Fruit fly (Drosophila melanogaster) whole organism, pupa: ENCODE results near the gene dysf.

Experiments
- CG10348 ChIP-seq: fragments of 200-800 bp; sonication (Bioruptor generic); IDR thresholded peaks from 2 replicates; pipeline ENCODE4 v1.3.6; 2022; ENCODE audit warnings: missing biosample characterization, missing genetic modification characterization
- CG12605 ChIP-seq: fragments of 200-800 bp; sonication (Bioruptor generic); IDR thresholded peaks from 2 replicates; pipeline ENCODE4 v1.3.6; 2022; ENCODE audit warnings: missing biosample characterization, missing genetic modification characterization
- CG13204 ChIP-seq: fragments of 200-800 bp; sonication (Bioruptor generic); optimal IDR thresholded peaks from 2 replicates; lab custom pipeline; 2018; ENCODE audit warnings: missing biosample characterization, mild to moderate bottlenecking, missing genetic modification characterization, moderate library complexity
- CG14655 ChIP-seq: fragments of 200-800 bp; sonication (Bioruptor generic); optimal IDR thresholded peaks from 3 replicates; lab custom pipeline; 2017; ENCODE audit warnings: mild to moderate bottlenecking, missing biosample characterization, missing genetic modification reagents, missing genetic modification characterization
- CG15710 ChIP-seq: fragments of 200-800 bp; sonication (Bioruptor generic); optimal IDR thresholded peaks from 2 replicates; lab custom pipeline; 2018; ENCODE audit warnings: missing biosample characterization, mild to moderate bottlenecking, missing genetic modification characterization, moderate library complexity
- CG17806 ChIP-seq: fragments of 200-800 bp; sonication (Bioruptor generic); optimal IDR thresholded peaks from 2 replicates; lab custom pipeline; 2018; ENCODE audit warnings: missing biosample characterization, mild to moderate bottlenecking, missing genetic modification characterization, moderate library complexity
- CG32121 ChIP-seq: fragments of 200-800 bp; sonication (Bioruptor generic); IDR thresholded peaks from 2 replicates; pipeline ENCODE4 v1.3.6; 2022; ENCODE audit warnings: missing biosample characterization, missing genetic modification characterization
- CG34367 ChIP-seq: fragments of 200-800 bp; sonication (Bioruptor generic); optimal IDR thresholded peaks from 2 replicates; lab custom pipeline; 2018; ENCODE audit warnings: missing biosample characterization, mild to moderate bottlenecking, missing genetic modification characterization
- CG4496 ChIP-seq: fragments of 200-800 bp; sonication (Bioruptor generic); IDR thresholded peaks from 3 replicates; pipeline ENCODE4 v1.3.6; 2022; ENCODE audit warnings: missing biosample characterization, missing genetic modification characterization
- CG8159 ChIP-seq: fragments of 200-800 bp; sonication (Bioruptor generic); optimal IDR thresholded peaks from 3 replicates; lab custom pipeline; 2018; ENCODE audit warnings: missing biosample characterization, mild to moderate bottlenecking, missing genetic modification characterization, moderate library complexity
- CG8301 ChIP-seq: fragments of 200-800 bp; sonication (Bioruptor generic); optimal IDR thresholded peaks from 2 replicates; lab custom pipeline; 2018; ENCODE audit warnings: missing biosample characterization, mild to moderate bottlenecking, missing genetic modification characterization
- CG9948 ChIP-seq: fragments of 200-800 bp; sonication (Bioruptor generic); optimal IDR thresholded peaks from 2 replicates; lab custom pipeline; 2018; ENCODE audit warnings: missing biosample characterization, mild to moderate bottlenecking, missing genetic modification characterization, moderate library complexity
- D1 ChIP-seq: fragments of 200-800 bp; sonication (Bioruptor generic); optimal IDR thresholded peaks from 2 replicates; lab custom pipeline; 2018; ENCODE audit warnings: missing biosample characterization, mild to moderate bottlenecking, missing genetic modification characterization, moderate library complexity
- EcR ChIP-seq: fragments of 200-800 bp; sonication (Bioruptor generic); optimal IDR thresholded peaks from 3 replicates; lab custom pipeline; 2019; ENCODE audit warnings: missing biosample characterization, missing genetic modification characterization, mild to moderate bottlenecking, moderate library complexity, missing genetic modification reagents
- Ets98B ChIP-seq: fragments of 200-800 bp; sonication (Bioruptor generic); IDR thresholded peaks from 2 replicates; pipeline ENCODE4 v1.3.6; 2022; ENCODE audit warnings: missing biosample characterization, missing genetic modification characterization
- Pif1A ChIP-seq: fragments of 200-800 bp; sonication (Bioruptor generic); optimal IDR thresholded peaks from 3 replicates; lab custom pipeline; 2016; ENCODE audit warnings: missing biosample characterization, missing genetic modification characterization
- Pif1B ChIP-seq: fragments of 200-800 bp; sonication (Bioruptor generic); optimal IDR thresholded peaks from 3 replicates; lab custom pipeline; 2016; ENCODE audit warnings: missing biosample characterization, missing genetic modification characterization
- Snoo ChIP-seq: fragments of 200-800 bp; sonication (Bioruptor generic); optimal IDR thresholded peaks from 3 replicates; lab custom pipeline; 2017; ENCODE audit warnings: missing biosample characterization, mild to moderate bottlenecking, missing genetic modification characterization, inconsistent platforms
- fd96Ca ChIP-seq: fragments of 200-800 bp; sonication (Bioruptor generic); IDR thresholded peaks from 3 replicates; pipeline ENCODE4 v1.3.6; 2022; ENCODE audit warnings: missing biosample characterization, missing genetic modification characterization
- gl ChIP-seq: fragments of 200-800 bp; sonication (Bioruptor generic); optimal IDR thresholded peaks from 2 replicates; lab custom pipeline; 2018; ENCODE audit warnings: missing biosample characterization, mild to moderate bottlenecking, missing genetic modification characterization
- rn ChIP-seq: fragments of 200-800 bp; sonication (Bioruptor generic); IDR thresholded peaks from 2 replicates; pipeline ENCODE4 v1.3.6; 2022; ENCODE audit warnings: missing biosample characterization, missing genetic modification characterization

The dysf gene

DNA sequence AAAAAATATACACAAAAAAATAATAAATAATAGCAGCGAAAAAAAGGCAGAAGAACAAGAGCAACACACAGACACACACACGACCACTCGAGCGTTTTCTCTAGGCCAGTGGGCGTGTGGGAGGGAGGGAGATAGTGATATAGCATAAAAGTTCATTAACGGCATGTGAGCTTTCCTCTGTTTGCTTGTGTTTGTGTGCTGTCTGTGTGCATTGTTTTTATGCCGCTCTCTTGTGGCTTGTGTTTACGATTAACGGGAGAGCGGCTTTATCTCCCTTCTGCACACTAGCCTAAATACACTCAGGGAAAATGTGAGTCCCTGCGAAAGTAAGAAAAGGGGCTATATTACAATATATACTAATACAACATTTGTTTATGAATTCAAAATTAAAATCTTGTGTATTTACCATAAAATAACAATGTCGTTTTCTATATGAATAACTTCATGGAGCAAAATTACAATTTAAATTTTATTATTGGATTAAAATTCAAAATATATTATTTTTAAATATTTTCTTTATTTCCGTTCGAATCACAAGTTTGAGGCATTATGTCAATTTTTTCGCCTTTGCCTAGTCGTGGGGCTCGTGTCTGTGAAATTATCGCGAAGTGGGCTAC, 19.1 kb upstream of the dysf start:
- no peak for TF ChIP-seq CG8159 (tag; lab: Kevin White, UChicago)
- TF ChIP-seq CG10348 (GFP tag; lab: Robert Waterston, UW) = no peak
- TF ChIP-seq D1 = no peak
- peak; percentile 43 for TF ChIP-seq Pif1B (GFP tag; lab: Kevin White, UChicago)
- no peak for TF ChIP-seq CG9948 (tag; lab: Kevin White, UChicago)
- TF ChIP-seq Snoo (tag; lab: Kevin White, UChicago) = peak; percentile 49
- TF ChIP-seq CG12605 (GFP tag; lab: Robert Waterston, UW) = peak; percentile 62
- peak; percentile 77; the same call in 1 of the 3 replicates for TF ChIP-seq CG4496 (GFP tag; lab: Robert Waterston, UW)
- peak; percentile 43 for TF ChIP-seq CG14655 (GFP tag; lab: Kevin White, UChicago)
- peak; percentile 46 for TF ChIP-seq CG8301 (tag; lab: Kevin White, UChicago)
- no peak for TF ChIP-seq CG17806 (tag; lab: Kevin White, UChicago)
- peak; percentile 62; the same call in 2 of the 3 replicates for TF ChIP-seq fd96Ca (GFP tag; lab: Robert Waterston, UW)
- peak; percentile 24 for TF ChIP-seq gl (tag; lab: Kevin White, UChicago)
- TF ChIP-seq CG32121 (GFP tag; lab: Robert Waterston, UW) = peak; percentile 58
- TF ChIP-seq CG34367 = peak; percentile 2
- TF ChIP-seq Ets98B (GFP tag; lab: Robert Waterston, UW) = peak; percentile 57
- TF ChIP-seq CG15710 (tag; lab: Kevin White, UChicago) = peak; percentile 26
- TF ChIP-seq Pif1A (GFP tag; lab: Kevin White, UChicago) = no peak
- TF ChIP-seq rn = no peak
- TF ChIP-seq EcR (GFP tag; lab: Kevin White, UChicago) = peak; percentile 57
- TF ChIP-seq CG13204 = peak; percentile 32

DNA sequence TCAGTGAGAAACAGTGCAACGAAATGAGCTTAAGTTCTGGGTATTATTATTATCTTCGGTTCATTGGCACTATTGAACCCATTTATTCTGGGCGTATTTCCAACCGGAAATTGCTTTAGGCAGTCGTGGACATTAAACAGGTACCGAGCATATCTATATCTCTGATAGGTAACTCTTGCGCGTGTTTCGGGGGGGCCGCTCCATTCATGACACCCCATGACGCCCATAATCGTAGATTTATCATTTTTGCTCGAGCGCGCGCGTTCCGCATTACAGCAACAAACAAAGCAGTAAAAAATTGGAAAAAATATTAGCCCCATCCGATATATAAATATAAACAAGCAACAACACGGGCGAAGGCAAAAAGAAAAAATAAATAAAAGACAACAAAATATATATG, 9.9 kb upstream of the dysf start:
- TF ChIP-seq CG12605 (GFP tag; lab: Robert Waterston, UW) (0 out of 2 replicates have a peak, but pooled peaks have one; percentile 13), CG8301 (tag; lab: Kevin White, UChicago) (no peak)

DNA sequence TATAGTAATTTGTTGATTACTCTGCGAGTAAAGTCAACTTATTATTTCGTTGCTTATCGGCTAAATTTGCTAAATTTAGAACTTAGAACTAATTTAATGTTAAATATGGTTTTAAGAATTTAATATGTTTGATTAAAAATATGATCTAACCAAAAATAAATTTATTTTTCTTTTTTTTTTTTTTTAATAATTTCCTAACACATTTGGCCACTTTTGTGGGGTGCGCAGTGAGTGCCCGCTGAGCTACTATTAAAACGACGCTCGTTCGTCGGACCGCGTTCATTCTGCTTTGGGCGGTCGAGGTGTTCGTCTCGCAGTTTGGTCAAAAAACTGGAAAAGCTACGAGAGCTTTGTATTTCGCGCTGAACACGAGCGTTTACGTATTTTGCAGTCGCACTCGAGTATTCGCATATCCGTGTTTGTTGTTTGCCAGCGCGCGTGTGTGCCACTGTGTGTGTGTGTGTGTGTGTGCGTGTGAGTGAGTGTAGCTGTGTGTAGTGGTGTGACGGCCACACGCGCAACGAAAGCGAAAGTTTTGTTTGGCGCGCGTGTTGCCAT, 8.2 kb upstream of the dysf start, which contains the start of gene Cipc:
TSS of gene Cipc (plus strand) at position 274 of the 558 bp plus-strand sequence.
- TF ChIP-seq Snoo (tag; lab: Kevin White, UChicago) = peak; percentile 64
- no peak for TF ChIP-seq D1
- no peak for TF ChIP-seq CG12605 (GFP tag; lab: Robert Waterston, UW)
- TF ChIP-seq Pif1B (GFP tag; lab: Kevin White, UChicago) = peak; percentile 76
- TF ChIP-seq rn = no peak
- peak; percentile 65; the same call in 1 of the 3 replicates for TF ChIP-seq CG4496 (GFP tag; lab: Robert Waterston, UW)
- peak; percentile 40 for TF ChIP-seq CG8301 (tag; lab: Kevin White, UChicago)
- no peak for TF ChIP-seq CG34367
- peak; percentile 26 for TF ChIP-seq EcR (GFP tag; lab: Kevin White, UChicago)
- TF ChIP-seq CG15710 (tag; lab: Kevin White, UChicago) = peak; percentile 46
- peak; percentile 44 for TF ChIP-seq CG17806 (tag; lab: Kevin White, UChicago)
- TF ChIP-seq CG10348 (GFP tag; lab: Robert Waterston, UW) = no peak
- peak; percentile 72 for TF ChIP-seq CG32121 (GFP tag; lab: Robert Waterston, UW)
- TF ChIP-seq CG9948 (tag; lab: Kevin White, UChicago) = peak; percentile 24
- no peak for TF ChIP-seq gl (tag; lab: Kevin White, UChicago)
- peak; percentile 63 for TF ChIP-seq CG14655 (GFP tag; lab: Kevin White, UChicago)
- peak; percentile 61 for TF ChIP-seq CG8159 (tag; lab: Kevin White, UChicago)
- TF ChIP-seq CG13204 = peak; percentile 56
- TF ChIP-seq fd96Ca (GFP tag; lab: Robert Waterston, UW) = peak; percentile 80
- peak; percentile 77 for TF ChIP-seq Pif1A (GFP tag; lab: Kevin White, UChicago)
- peak; percentile 81 for TF ChIP-seq Ets98B (GFP tag; lab: Robert Waterston, UW)

DNA sequence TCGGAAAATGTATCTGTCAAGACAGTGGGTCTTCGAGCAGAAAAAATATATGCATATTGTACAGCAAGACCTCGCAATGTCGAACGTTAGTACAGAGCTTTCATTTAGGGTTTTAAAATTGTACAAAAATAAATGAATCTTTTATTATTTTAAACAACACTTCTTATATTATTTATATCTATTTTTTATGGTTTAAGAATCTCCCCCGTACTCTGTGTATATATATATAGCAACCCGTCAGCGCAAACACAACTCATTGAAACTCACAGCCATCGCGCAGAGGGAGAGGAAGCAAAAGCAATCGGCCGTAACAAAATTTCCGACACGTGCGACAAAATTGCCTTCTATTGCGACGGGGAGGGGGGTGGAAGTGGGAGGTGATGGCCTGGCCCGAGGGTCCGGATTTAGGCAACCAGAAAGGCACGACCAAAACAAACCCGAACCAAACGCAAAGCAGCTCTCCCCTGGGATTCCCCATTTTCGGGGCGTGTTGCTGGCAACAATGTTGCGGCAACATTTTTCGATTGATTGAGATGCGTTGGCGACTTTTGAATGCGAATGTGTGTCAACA, 7.5 kb upstream of the dysf start:
- TF ChIP-seq CG12605 (GFP tag; lab: Robert Waterston, UW) = peak; percentile 30; the same call in 1 of the 2 replicates
- peak; percentile 52 for TF ChIP-seq CG8159 (tag; lab: Kevin White, UChicago)
- peak; percentile 61; the same call in 1 of the 3 replicates for TF ChIP-seq fd96Ca (GFP tag; lab: Robert Waterston, UW)
- no peak for TF ChIP-seq CG15710 (tag; lab: Kevin White, UChicago)
- TF ChIP-seq CG4496 (GFP tag; lab: Robert Waterston, UW) = peak; percentile 79
- no peak for TF ChIP-seq Snoo (tag; lab: Kevin White, UChicago)
- peak; percentile 41; the same call in 1 of the 2 replicates for TF ChIP-seq CG32121 (GFP tag; lab: Robert Waterston, UW)
- peak; percentile 77 for TF ChIP-seq Ets98B (GFP tag; lab: Robert Waterston, UW)
- peak; percentile 17 for TF ChIP-seq CG17806 (tag; lab: Kevin White, UChicago)
- TF ChIP-seq D1 = no peak
- no peak for TF ChIP-seq Pif1A (GFP tag; lab: Kevin White, UChicago)
- TF ChIP-seq CG13204 = no peak
- peak; percentile 38; the same call in 1 of the 2 replicates for TF ChIP-seq CG10348 (GFP tag; lab: Robert Waterston, UW)
- TF ChIP-seq CG34367 = no peak
- TF ChIP-seq gl (tag; lab: Kevin White, UChicago) = no peak
- TF ChIP-seq Pif1B (GFP tag; lab: Kevin White, UChicago) = peak; percentile 16
- peak; percentile 31; the same call in 1 of the 2 replicates for TF ChIP-seq rn
- TF ChIP-seq CG14655 (GFP tag; lab: Kevin White, UChicago) = peak; percentile 44
- no peak for TF ChIP-seq CG9948 (tag; lab: Kevin White, UChicago)
- no peak for TF ChIP-seq EcR (GFP tag; lab: Kevin White, UChicago)
- peak; percentile 40 for TF ChIP-seq CG8301 (tag; lab: Kevin White, UChicago)
